Worm (Caenorhabditis elegans) whole organism, early embryonic: Measurements from ENCODE around the gene mtp-18.

Source experiments
- B0310.2 ChIP-seq: sonication (generic microtip); optimal IDR thresholded peaks from 2 replicates; lab custom pipeline; 2016; ENCODE audit warnings: mild to moderate bottlenecking, missing genetic modification characterization, missing compliant biosample characterization
- F13C5.2 ChIP-seq: sonication (generic microtip); optimal IDR thresholded peaks from 2 replicates; lab custom pipeline; 2017; ENCODE audit warnings: mild to moderate bottlenecking, missing genetic modification characterization, inconsistent platforms, missing compliant biosample characterization
- aly-1 ChIP-seq: sonication (generic microtip); optimal IDR thresholded peaks from 2 replicates; lab custom pipeline; 2016; ENCODE audit warnings: missing genetic modification characterization, missing compliant biosample characterization
- ama-1 ChIP-seq: fragments of 150-350 bp; optimal IDR thresholded peaks from 2 replicates; lab custom pipeline; 2014
- ceh-36 ChIP-seq: sonication (generic microtip); optimal IDR thresholded peaks from 2 replicates; lab custom pipeline; 2016; ENCODE audit warnings: missing genetic modification characterization, inconsistent platforms, missing compliant biosample characterization
- flt-1 ChIP-seq: fragments of 200-800 bp; sonication (Bioruptor generic); IDR thresholded peaks from 2 replicates; pipeline ENCODE4 v1.3.6; 2022; ENCODE audit warnings: missing genetic modification characterization, missing compliant biosample characterization
- hmbx-1 ChIP-seq: sonication (generic microtip); optimal IDR thresholded peaks from 2 replicates; lab custom pipeline; 2016; ENCODE audit warnings: mild to moderate bottlenecking, missing genetic modification characterization, missing compliant biosample characterization
- hmg-4 ChIP-seq: fragments of 200-800 bp; sonication (Bioruptor generic); optimal IDR thresholded peaks from 2 replicates; lab custom pipeline; 2018; ENCODE audit warnings: mild to moderate bottlenecking, missing genetic modification characterization, missing compliant biosample characterization
- hnd-1 ChIP-seq: sonication (generic microtip); optimal IDR thresholded peaks from 2 replicates; lab custom pipeline; 2016; ENCODE audit warnings: missing genetic modification characterization, missing compliant biosample characterization
- pes-1 ChIP-seq: fragments of 200-800 bp; sonication (Bioruptor generic); IDR thresholded peaks from 2 replicates; pipeline ENCODE4 v1.3.6; 2022; ENCODE audit warnings: missing genetic modification reagents, missing genetic modification characterization, missing compliant biosample characterization
- sea-1 ChIP-seq: fragments of 200-800 bp; sonication (Bioruptor generic); conservative IDR thresholded peaks from 2 replicates; pipeline ENCODE4 v1.3.6; 2022; ENCODE audit warnings: missing genetic modification characterization, missing compliant biosample characterization
- tbx-11 ChIP-seq: fragments of 200-800 bp; sonication (Bioruptor generic); IDR thresholded peaks from 2 replicates; pipeline ENCODE4 v1.3.6; 2022; ENCODE audit warnings: missing genetic modification characterization, missing compliant biosample characterization
- tbx-37 ChIP-seq: fragments of 200-800 bp; sonication (Bioruptor generic); conservative IDR thresholded peaks from 2 replicates; pipeline ENCODE4 v1.3.6; 2022; ENCODE audit warnings: missing genetic modification reagents, missing genetic modification characterization, missing compliant biosample characterization
- tra-4 ChIP-seq: sonication (generic microtip); optimal IDR thresholded peaks from 2 replicates; lab custom pipeline; 2017; ENCODE audit warnings: missing genetic modification characterization, missing compliant biosample characterization

DNA sequence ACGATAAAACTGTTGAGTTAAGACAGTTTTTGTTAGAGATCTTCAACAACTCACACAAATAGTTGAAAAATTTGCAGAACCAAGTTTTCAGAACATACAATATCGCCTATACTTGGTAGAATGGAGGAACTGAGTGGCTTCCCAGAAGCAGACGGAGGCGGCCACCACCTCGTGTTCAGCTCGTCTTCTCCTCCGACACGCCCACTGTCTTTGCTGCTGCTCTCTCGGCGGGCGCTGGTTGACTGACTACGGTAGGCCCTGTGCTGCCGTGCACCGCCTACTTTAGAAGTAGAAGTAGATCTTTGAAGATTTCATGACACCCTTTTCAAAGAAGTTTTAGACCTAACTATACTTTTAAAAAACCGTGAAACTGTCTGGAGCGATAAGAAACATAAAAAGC, 44.2 kb downstream of the mtp-18 start:
- no peak for TF ChIP-seq pes-1 (GFP tag; lab: Robert Waterston, UW)
- TF ChIP-seq ama-1 (lab: Kevin White, UChicago) = no peak
- TF ChIP-seq tbx-37 (GFP tag; lab: Robert Waterston, UW) = no peak
- TF ChIP-seq tra-4 (tag; lab: Kevin White, UChicago) = no peak
- no peak for TF ChIP-seq sea-1 (GFP tag; lab: Robert Waterston, UW)
- no peak for TF ChIP-seq hmbx-1 (tag; lab: Kevin White, UChicago)
- TF ChIP-seq flt-1 = no peak
- no peak for TF ChIP-seq ceh-36 (tag; lab: Kevin White, UChicago)
- no peak for TF ChIP-seq aly-1 (tag; lab: Kevin White, UChicago)
- TF ChIP-seq hmg-4 (GFP tag; lab: Kevin White, UChicago) = no peak
- TF ChIP-seq F13C5.2 (tag; lab: Kevin White, UChicago) = no peak
- TF ChIP-seq B0310.2 (tag; lab: Kevin White, UChicago) = no peak
- no peak for TF ChIP-seq hnd-1
- TF ChIP-seq tbx-11 (GFP tag; lab: Robert Waterston, UW) = no peak
